Worm (Caenorhabditis elegans): ENCODE data around the gene pygl-1.

DNA sequence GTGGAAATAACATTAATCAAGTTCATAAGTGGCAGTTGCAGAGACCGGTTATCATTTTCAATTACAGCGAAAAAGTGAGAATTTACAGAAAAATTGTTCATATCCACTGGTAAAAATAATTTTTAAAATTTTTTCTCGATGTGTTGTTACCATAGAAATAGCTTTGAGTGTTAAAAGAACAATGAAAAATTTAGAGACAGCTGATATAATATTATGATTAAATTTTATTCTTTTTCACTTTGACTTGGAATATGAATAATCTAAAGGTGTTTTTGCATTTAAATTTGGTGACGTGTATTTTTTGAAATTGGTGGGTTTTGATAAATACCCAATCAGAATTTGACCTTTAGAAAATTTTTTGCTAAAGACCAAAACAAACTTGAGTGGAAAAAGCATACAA, 52.8 kb downstream of the pygl-1 start, which contains the start of gene F59B1.6:
- TF ChIP-seq dmd-4 (tag; optimal IDR thresholded peaks at IDR 0.05) (no peak), blmp-1 (tag; optimal IDR thresholded peaks at IDR 0.05; ENCODE audit: insufficient read depth) (no peak), elt-1 (tag; optimal IDR thresholded peaks at IDR 0.05) (no peak), mdl-1 (tag; optimal IDR thresholded peaks at IDR 0.05) (no peak), mab-5 (tag; optimal IDR thresholded peaks at IDR 0.05) (no peak), nhr-25 (tag; optimal IDR thresholded peaks at IDR 0.05) (no peak), unc-62 (GFP tag; optimal IDR thresholded peaks at IDR 0.05) (no peak), nhr-237 (tag; optimal IDR thresholded peaks at IDR 0.05) (no peak), nhr-12 (tag; optimal IDR thresholded peaks at IDR 0.05) (no peak), aly-2 (tag; optimal IDR thresholded peaks at IDR 0.05) (no peak), ztf-11 (tag; optimal IDR thresholded peaks at IDR 0.05) (no peak)
